Worm (Caenorhabditis elegans): ENCODE measurements around the gene acs-10.

Gene acs-10

DNA sequence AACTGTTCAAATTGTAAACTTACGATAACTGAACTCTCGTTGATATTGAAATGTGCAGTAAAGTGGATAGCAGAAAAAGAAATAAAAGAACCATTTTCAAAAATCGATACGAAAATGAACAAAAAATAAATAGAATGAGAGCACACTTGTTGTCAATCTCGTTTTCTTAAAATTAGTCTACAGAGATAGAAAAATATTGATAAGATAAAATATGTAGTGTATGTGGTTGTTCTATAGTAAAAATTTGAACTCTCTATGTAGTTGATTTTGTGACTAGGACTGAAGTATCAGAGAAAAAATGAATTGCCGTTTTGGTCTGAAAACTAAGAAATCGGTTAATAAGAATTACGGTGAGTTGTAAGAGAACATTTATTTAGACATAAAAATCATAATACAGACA lies 25.0 kb downstream of the acs-10 start, which contains the start of gene cest-2.1:
cest-2.1 (minus strand) TSS at position 198 of the 400 bp plus-strand sequence.
- TF ChIP-seq hmg-4 (GFP tag; optimal IDR thresholded peaks at IDR 0.05) (no peak), hnd-1 (tag; optimal IDR thresholded peaks at IDR 0.05) (no peak), flt-1 (GFP tag; IDR thresholded peaks at IDR 0.05) (no peak), ceh-13 (GFP tag; optimal IDR thresholded peaks at IDR 0.05) (no peak), ama-1 (optimal IDR thresholded peaks at IDR 0.05) (no peak), ceh-36 (tag; optimal IDR thresholded peaks at IDR 0.05) (no peak), pes-1 (GFP tag; IDR thresholded peaks at IDR 0.05) (no peak), tbx-11 (GFP tag; IDR thresholded peaks at IDR 0.05) (no peak), scrt-1 (GFP tag; IDR thresholded peaks at IDR 0.05) (no peak), aly-1 (tag; optimal IDR thresholded peaks at IDR 0.05) (no peak), B0310.2 (tag; optimal IDR thresholded peaks at IDR 0.05) (no peak), hmbx-1 (tag; optimal IDR thresholded peaks at IDR 0.05) (no peak), F13C5.2 (tag; optimal IDR thresholded peaks at IDR 0.05) (no peak), tra-4 (tag; optimal IDR thresholded peaks at IDR 0.05) (no peak), sea-1 (GFP tag; conservative IDR thresholded peaks at IDR 0.05) (no peak), tbx-37 (GFP tag; conservative IDR thresholded peaks at IDR 0.05) (no peak), ets-7 (tag; optimal IDR thresholded peaks at IDR 0.05) (no peak)

DNA sequence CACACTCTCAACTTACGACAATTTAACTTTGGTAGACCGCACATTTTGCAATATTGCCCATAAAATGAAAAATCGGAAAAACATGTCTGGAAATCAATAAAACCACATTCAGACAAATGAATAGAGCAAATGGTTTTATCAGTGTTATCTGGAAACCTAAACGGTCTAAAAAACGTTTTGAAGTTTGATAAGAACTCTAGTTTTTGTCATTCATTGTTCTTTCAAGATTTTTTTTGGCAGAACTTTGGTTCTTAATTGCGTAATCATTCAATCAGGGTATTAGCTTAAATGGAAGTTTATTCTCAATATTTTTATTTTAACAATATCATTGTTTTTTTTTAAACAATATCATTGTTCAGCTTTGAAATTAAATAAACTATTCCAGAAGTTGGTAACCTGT lies 28.9 kb downstream of the acs-10 start, which contains the start of gene cest-2.2:
cest-2.2 (minus strand) TSS at position 140 of the 400 bp plus-strand sequence.
- TF ChIP-seq tbx-37 (GFP tag; conservative IDR thresholded peaks at IDR 0.05) (no peak), ceh-36 (tag; optimal IDR thresholded peaks at IDR 0.05) (no peak)

DNA sequence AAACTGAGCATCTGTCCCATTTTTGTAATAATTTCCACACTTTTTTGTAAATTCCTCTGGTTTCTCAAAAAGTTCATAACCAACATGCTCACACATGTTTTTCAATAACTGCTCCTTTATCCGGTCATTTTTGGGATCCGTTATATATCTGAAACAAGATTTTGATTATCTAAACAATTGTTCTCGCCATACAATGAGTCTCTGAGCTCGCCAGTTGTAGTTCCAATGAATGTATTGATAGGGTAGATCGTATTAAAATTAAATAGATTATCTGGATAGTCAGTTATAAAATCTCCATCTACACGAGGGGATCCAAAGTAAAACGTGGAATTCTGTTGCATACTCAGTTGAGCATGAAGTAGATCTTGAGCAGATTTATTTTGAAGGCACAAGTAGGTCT lies 30.3 kb downstream of the acs-10 start:
- TF ChIP-seq ceh-36 (tag; optimal IDR thresholded peaks at IDR 0.05) (no peak), ceh-13 (GFP tag; optimal IDR thresholded peaks at IDR 0.05) (no peak), scrt-1 (GFP tag; IDR thresholded peaks at IDR 0.05) (no peak), hmg-4 (GFP tag; optimal IDR thresholded peaks at IDR 0.05) (no peak), F13C5.2 (tag; optimal IDR thresholded peaks at IDR 0.05) (no peak), hnd-1 (tag; optimal IDR thresholded peaks at IDR 0.05) (no peak), flt-1 (GFP tag; IDR thresholded peaks at IDR 0.05) (no peak), aly-1 (tag; optimal IDR thresholded peaks at IDR 0.05) (no peak), sea-1 (GFP tag; conservative IDR thresholded peaks at IDR 0.05) (no peak), hmbx-1 (tag; optimal IDR thresholded peaks at IDR 0.05) (no peak), ets-7 (tag; optimal IDR thresholded peaks at IDR 0.05) (no peak), tra-4 (tag; optimal IDR thresholded peaks at IDR 0.05) (no peak), tbx-37 (GFP tag; conservative IDR thresholded peaks at IDR 0.05) (no peak), ama-1 (optimal IDR thresholded peaks at IDR 0.05) (no peak)

DNA sequence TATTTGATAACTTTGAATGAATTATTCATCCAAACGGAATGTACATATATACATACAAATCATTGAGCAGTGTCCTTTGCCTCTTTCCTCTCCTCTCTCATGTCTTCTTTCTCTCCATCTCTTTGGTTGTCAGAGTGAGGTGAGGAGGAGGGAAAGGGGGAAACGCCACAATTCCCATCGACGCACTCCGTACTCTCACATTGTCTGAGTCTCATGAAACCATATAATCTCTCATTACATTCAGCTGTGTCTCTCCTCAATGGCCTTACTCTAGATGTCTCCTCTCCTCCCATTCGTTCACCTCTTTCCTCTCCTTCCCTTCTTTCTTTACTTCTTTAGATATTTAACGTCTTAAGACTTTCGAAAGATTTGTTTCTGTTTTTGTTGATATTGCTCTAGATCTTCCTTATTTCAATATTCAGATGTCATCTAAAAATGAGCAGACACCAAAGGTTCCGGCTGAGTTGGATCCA lies 31.4 kb downstream of the acs-10 start, which contains the start of gene ceh-74:
ceh-74 (plus strand) TSS at position 423 of the 473 bp plus-strand sequence.
- TF ChIP-seq ama-1 (optimal IDR thresholded peaks at IDR 0.05) (no peak), ceh-13 (GFP tag; optimal IDR thresholded peaks at IDR 0.05) (no peak), flt-1 (GFP tag; IDR thresholded peaks at IDR 0.05) (no peak), F13C5.2 (tag; optimal IDR thresholded peaks at IDR 0.05) (no peak), hmg-4 (GFP tag; optimal IDR thresholded peaks at IDR 0.05) (no peak), tbx-11 (GFP tag; IDR thresholded peaks at IDR 0.05) (no peak), sea-1 (GFP tag; conservative IDR thresholded peaks at IDR 0.05) (no peak), hnd-1 (tag; optimal IDR thresholded peaks at IDR 0.05) (no peak), ceh-36 (tag; optimal IDR thresholded peaks at IDR 0.05) (no peak), scrt-1 (GFP tag; IDR thresholded peaks at IDR 0.05) (no peak), aly-1 (tag; optimal IDR thresholded peaks at IDR 0.05) (no peak), tra-4 (tag; optimal IDR thresholded peaks at IDR 0.05) (no peak), B0310.2 (tag; optimal IDR thresholded peaks at IDR 0.05) (no peak), pes-1 (GFP tag; IDR thresholded peaks at IDR 0.05) (no peak), tbx-37 (GFP tag; conservative IDR thresholded peaks at IDR 0.05) (no peak), hmbx-1 (tag; optimal IDR thresholded peaks at IDR 0.05) (no peak), ets-7 (tag; optimal IDR thresholded peaks at IDR 0.05) (no peak)

DNA sequence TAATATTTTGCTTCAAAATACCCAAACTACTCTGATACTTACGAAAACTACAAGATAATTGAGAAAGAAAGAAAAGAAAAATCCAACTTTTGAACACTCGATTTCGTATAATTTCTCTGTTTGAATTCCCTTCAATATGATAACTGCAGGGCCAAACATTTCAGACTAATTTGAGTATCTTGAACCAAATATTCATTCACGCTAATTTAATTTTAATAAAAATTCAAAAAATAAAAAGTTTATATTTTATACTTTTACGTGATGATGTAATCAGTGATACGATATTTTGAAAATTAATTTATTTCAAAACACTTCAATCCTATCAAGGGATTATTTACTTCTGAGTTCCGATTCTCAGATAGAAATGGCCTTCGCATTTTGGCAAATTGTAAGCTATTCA lies 33.6 kb downstream of the acs-10 start, which contains the start of gene ZC376.8:
ZC376.8 (plus strand) TSS at position 301 of the 400 bp plus-strand sequence.
- TF ChIP-seq tbx-11 (GFP tag; IDR thresholded peaks at IDR 0.05) (no peak), pes-1 (GFP tag; IDR thresholded peaks at IDR 0.05) (no peak), ama-1 (optimal IDR thresholded peaks at IDR 0.05) (no peak), B0310.2 (tag; optimal IDR thresholded peaks at IDR 0.05) (no peak), hmbx-1 (tag; optimal IDR thresholded peaks at IDR 0.05) (no peak), ets-7 (tag; optimal IDR thresholded peaks at IDR 0.05) (no peak), sea-1 (GFP tag; conservative IDR thresholded peaks at IDR 0.05) (no peak), tra-4 (tag; optimal IDR thresholded peaks at IDR 0.05) (no peak), tbx-37 (GFP tag; conservative IDR thresholded peaks at IDR 0.05) (no peak), ceh-13 (GFP tag; optimal IDR thresholded peaks at IDR 0.05) (no peak), scrt-1 (GFP tag; IDR thresholded peaks at IDR 0.05) (no peak), flt-1 (GFP tag; IDR thresholded peaks at IDR 0.05) (no peak), aly-1 (tag; optimal IDR thresholded peaks at IDR 0.05) (no peak), hnd-1 (tag; optimal IDR thresholded peaks at IDR 0.05) (no peak)

DNA sequence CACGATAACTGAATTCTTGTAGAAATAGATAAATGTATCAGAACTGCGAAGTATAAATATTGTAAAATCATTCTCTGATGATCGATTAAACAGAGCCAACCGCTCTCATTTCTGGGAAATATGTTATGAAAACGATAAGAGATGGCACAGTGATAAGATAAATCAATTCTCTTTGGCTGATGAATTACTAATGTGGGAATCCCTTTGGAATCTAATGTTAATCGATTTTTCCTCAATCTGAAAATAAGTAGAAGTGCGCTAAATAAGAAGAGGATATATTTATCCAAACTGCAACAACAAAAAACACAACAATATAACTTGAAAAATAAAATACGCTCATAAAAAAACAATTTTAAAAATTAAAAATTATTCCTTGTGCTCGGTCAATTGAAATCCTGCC lies 36.6 kb downstream of the acs-10 start, which contains the start of gene cest-2.3:
cest-2.3 (minus strand) TSS at position 101 of the 400 bp plus-strand sequence.
- TF ChIP-seq ceh-36 (tag; optimal IDR thresholded peaks at IDR 0.05) = no peak

ce11 chrV:14185438-14185837 lies 39.1 kb downstream of the acs-10 start, which contains the start of the genes trm-1 and ints-2:
trm-1 (minus strand) TSS chrV:14185612.
ints-2 (plus strand) TSS chrV:14185686.
- TF ChIP-seq B0310.2 (tag; optimal IDR thresholded peaks at IDR 0.05) (no peak), scrt-1 (GFP tag; IDR thresholded peaks at IDR 0.05) (no peak), tbx-11 (GFP tag; IDR thresholded peaks at IDR 0.05) (no peak), tbx-37 (GFP tag; conservative IDR thresholded peaks at IDR 0.05) (no peak), aly-1 (tag; optimal IDR thresholded peaks at IDR 0.05) (no peak), pes-1 (GFP tag; IDR thresholded peaks at IDR 0.05) (no peak), hmg-4 (GFP tag; optimal IDR thresholded peaks at IDR 0.05) (no peak), hmbx-1 (tag; optimal IDR thresholded peaks at IDR 0.05) (no peak)

- TF ChIP-seq hmg-4 (GFP tag; optimal IDR thresholded peaks at IDR 0.05) (no peak), tra-4 (tag; optimal IDR thresholded peaks at IDR 0.05) (no peak), tbx-11 (GFP tag; IDR thresholded peaks at IDR 0.05) (no peak), ceh-13 (GFP tag; optimal IDR thresholded peaks at IDR 0.05) (no peak), sea-1 (GFP tag; conservative IDR thresholded peaks at IDR 0.05) (no peak), scrt-1 (GFP tag; IDR thresholded peaks at IDR 0.05) (no peak), ama-1 (optimal IDR thresholded peaks at IDR 0.05) (no peak), ceh-36 (tag; optimal IDR thresholded peaks at IDR 0.05) (no peak), flt-1 (GFP tag; IDR thresholded peaks at IDR 0.05) (no peak), aly-1 (tag; optimal IDR thresholded peaks at IDR 0.05) (no peak), F13C5.2 (tag; optimal IDR thresholded peaks at IDR 0.05) (no peak), tbx-37 (GFP tag; conservative IDR thresholded peaks at IDR 0.05) (no peak), pes-1 (GFP tag; IDR thresholded peaks at IDR 0.05) (no peak), hmbx-1 (tag; optimal IDR thresholded peaks at IDR 0.05) (no peak), hnd-1 (tag; optimal IDR thresholded peaks at IDR 0.05) (no peak)
Measured at ce11 chrV:14187104-14187503, 40.8 kb downstream of the acs-10 start.
